Fruit fly (Drosophila melanogaster) whole organism, larva: Measurements from ENCODE around the gene CG6015.

Source experiments
- noc ChIP-seq: fragments of 200-800 bp; sonication (Bioruptor generic); optimal IDR thresholded peaks from 3 replicates; lab custom pipeline; 2019; ENCODE audit warnings: missing biosample characterization, mild to moderate bottlenecking, missing genetic modification characterization, moderate library complexity

The CG6015 gene

DNA sequence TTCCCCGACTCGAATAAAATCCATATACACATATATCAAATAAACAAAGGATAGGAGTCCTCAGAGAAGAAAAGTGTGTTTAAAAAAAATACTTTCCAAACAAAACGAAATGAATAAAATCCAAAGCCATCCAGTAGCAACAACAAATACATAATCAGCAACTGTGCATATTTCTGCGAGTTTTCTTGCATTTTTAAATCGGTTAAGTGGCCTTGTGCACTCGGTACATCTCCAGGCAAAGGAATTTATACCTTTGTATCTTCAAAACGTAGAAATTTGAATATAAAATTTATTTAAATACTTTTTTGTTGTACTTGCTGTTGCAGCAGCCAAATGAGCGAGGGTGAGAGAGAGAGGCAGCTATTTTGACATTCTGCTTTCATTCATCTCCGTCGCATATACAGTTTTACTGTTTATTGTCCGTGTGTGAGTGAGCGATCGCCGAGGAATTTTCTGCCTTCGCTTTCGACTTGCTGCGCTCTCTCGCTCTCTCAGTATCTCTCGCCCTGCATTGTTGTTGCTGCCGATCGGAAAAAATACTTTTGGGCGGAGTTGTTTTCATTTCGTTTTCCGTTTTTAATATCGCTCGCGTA, 8.3 kb upstream of the CG6015 start:
- TF ChIP-seq noc (tag; lab: Kevin White, UChicago), result no peak

- no peak for TF ChIP-seq noc (tag; lab: Kevin White, UChicago)
Measured at dm6 chr3R:22041625-22042282, 7.7 kb upstream of the CG6015 start, which contains the start of gene how. Gene how, plus strand, starts transcription at chr3R:22042191.

DNA sequence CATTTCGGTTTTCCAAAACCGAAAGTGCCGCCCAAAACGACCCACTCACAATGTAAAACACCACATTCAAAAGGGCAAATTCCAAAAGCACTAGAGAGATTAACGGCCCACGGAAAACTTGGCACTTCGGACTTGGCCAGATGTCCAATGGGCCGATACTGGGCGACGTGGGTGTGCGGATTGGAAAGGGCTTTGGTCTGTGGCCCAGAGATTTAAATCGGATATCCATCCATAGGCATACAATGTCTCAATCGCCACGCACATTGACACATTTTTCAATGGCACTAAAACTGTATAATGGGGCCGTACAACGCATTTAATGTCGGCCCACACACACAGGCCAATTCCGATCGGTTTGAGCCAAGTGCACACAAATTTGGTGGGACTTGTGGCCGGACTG, 6.3 kb upstream of the CG6015 start:
- no peak for TF ChIP-seq noc (tag; lab: Kevin White, UChicago)

DNA sequence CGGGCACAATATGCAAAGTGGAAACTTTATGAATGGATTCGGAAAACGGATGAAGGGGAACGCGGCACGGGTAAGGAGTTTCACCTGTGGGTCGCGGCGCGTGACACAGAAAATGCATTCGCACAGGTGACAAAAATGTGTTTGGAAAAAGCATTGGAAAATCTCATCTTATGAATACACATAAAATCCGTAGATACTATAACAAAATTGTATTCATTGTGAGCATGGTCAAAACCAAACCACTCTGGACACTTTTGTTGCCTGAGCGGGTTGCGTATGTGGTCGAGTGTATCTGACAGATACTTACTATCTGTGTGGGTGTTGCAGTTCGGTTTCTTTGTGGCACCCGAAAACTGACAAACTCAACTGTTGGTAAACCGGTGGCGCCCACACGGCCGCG, 5.4 kb upstream of the CG6015 start:
- TF ChIP-seq noc (tag; lab: Kevin White, UChicago), result no peak

dm6 chr3R:22035552-22035951, 1.5 kb upstream of the CG6015 start:
- no peak for TF ChIP-seq noc (tag; lab: Kevin White, UChicago)

DNA sequence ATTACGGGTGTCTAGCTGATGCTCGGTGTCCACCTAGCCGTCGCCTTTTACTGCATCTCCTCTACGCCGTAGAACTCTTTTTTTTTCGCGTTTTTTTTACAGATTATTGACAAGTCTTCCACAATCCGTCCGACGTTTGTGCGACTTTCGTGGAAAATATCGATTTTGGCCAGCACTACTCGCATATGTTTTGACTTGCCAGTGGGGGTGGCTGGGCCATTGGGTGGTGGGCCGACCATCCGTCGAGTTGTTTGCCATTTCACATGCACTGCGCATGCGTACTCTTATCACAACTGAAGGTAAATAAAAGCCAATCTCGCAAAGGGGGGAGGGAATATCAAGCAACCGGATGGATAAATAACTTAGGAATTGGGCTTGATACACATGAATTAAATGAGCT, 2.3 kb downstream of the CG6015 start, which contains the start of gene CG13409:
CG13409 (minus strand) TSS at position 163 of the 400 bp plus-strand sequence.
- no peak for TF ChIP-seq noc (tag; lab: Kevin White, UChicago)

DNA sequence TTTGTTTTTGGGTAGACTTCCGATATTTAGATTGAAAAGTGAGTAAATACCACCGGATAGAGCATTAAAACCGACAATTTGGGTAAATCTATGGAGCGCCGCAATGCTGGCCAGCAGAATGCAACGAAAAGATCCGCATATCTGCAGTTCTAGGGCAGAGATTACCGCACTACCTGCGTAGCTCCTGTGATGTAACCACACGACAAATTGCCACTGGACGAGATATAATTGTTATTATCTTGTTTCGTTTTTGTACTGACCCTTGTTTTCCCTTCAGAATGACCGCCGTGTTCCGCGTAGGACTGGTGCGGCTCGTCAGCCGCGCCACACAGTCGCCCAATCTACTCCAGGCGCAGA, 6.4 kb downstream of the CG6015 start:
- no peak for TF ChIP-seq noc (tag; lab: Kevin White, UChicago)

DNA sequence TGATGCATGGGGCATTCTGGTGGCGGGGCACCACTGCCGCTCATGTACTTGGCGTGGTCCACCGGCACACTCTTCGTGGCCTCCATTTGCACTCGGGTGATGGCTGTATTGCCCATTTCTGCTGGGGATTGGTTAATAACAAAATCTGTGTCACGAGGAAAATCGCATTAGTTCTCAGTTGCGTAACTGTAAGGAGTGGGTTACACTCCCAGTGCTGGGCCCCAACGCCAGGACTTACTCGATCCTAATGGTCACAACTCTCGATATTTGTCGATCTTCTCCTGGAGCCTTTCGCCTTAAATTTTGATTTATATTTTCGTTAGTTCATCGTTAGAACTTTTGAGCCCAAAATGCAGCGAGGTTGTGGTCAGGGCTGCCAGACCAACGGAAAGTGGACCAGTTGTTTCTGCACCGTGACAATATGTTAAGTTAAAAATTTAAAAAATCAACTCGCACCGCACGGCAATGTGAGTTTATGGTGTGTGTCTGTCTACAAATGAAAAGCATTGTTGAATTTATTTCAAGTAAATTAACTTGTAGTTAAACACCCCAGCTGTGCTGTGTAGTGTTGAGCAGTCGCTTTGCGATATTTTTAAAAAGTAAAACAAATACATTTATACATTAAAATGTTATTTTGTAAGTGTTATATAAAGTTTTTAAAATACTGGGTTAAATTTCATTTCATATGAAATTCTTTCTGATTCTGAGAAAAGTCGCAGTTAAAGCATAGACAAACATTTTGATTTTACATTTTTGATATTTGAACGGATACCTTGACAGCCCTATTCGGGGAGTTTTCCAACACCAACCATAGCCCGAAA, 7.0 kb downstream of the CG6015 start, which contains the start of the genes Cchl and ND-42:
Cchl (minus strand) TSS at position 559 of the 821 bp plus-strand sequence.
ND-42 (plus strand) TSS at position 788 of the 821 bp plus-strand sequence.
- peak; percentile 87 for TF ChIP-seq noc (tag; lab: Kevin White, UChicago)

dm6 chr3R:22025320-22025719, 8.8 kb downstream of the CG6015 start, which contains the start of gene CG6028:
Gene CG6028, minus strand, starts transcription at chr3R:22025506.
- no peak for TF ChIP-seq noc (tag; lab: Kevin White, UChicago)

DNA sequence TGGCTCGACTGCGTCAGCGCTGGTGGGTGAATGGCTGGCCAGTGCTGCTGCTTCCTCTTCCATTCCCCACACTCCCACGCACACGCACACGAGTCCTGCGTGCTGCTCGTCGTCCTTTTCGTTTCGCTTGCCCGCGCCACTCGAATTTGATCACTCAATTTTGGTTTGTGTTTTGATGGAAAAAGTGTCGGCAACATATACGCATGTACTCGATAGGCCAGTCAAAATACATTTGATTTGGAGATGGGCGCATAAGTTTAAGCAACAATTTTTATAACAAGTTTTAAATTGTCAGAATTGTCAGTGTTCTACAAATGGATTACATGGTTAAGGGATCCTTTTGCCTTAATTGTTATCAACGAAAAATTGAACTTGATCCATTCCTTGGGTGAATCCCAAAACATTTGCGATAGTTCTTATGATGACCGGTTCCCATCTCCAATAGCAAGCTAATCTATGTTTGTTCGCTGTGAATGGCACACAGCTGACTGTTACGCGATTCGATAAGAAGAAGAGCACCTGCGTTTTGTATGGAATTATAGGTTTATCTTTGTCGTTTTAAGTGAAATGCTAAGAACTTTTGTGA, 11.0 kb downstream of the CG6015 start, which contains the start of the genes Mitofilin and mRpL35:
Mitofilin (minus strand) TSS at position 295 of the 586 bp plus-strand sequence.
mRpL35 (plus strand) TSS at position 487 of the 586 bp plus-strand sequence.
- TF ChIP-seq noc (tag; lab: Kevin White, UChicago), result no peak

DNA sequence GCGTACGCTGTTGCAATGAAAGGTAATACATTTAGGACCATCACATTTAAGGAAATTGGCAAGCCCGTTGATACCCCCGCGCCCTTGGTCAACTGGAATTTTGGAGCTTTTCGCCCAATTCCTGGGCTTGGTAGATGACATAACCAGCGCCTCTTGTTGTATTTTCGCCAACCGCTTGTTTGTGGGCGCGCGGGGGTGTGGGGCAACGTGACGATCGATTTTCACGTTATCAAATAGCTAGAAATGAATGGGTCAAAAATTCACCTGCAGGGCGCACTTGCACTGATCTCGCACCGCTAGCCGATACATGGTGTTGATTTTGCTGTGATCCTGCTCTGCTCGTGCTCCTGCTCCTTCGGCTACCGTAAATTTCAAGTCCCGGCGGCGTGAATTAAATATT, 11.5 kb downstream of the CG6015 start:
- no peak for TF ChIP-seq noc (tag; lab: Kevin White, UChicago)

DNA sequence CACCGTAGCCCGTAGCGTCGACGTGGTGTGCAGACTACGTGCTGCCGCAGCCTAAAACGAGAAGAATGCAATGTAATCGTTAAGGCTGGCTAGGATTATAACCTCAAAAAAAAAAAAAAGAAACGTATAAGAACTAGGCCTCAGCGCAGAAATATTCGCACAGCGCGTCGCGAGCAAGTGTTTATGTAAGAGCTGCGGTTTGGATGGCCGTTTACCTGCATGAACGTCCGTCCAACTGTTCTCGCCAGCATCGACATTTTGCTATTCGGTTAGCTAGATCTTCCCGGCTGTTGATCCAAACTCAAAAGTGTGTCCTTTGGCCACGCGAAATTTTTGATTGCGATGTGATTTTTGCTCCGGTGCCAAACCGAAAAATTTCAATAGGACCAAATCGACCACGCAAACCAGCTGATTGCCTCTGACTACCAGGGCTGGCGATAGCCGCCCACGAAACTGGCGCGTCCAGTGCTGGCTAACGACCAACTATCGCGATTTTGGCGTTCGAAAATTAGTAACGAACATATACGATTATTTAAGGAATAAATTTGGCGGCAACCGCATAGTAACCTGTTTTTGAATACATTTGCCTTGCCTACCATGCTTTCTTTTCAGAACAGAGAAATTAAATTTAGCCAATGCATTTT, 15.2 kb downstream of the CG6015 start, which contains the start of gene Idh3b:
Idh3b (minus strand) TSS at position 606 of the 644 bp plus-strand sequence.
- TF ChIP-seq noc (tag; lab: Kevin White, UChicago), result peak; percentile 11

dm6 chr3R:22014397-22014796, 19.7 kb downstream of the CG6015 start, which contains the start of gene Theg:
Gene Theg, plus strand, starts transcription at chr3R:22014697.
- no peak for TF ChIP-seq noc (tag; lab: Kevin White, UChicago)

DNA sequence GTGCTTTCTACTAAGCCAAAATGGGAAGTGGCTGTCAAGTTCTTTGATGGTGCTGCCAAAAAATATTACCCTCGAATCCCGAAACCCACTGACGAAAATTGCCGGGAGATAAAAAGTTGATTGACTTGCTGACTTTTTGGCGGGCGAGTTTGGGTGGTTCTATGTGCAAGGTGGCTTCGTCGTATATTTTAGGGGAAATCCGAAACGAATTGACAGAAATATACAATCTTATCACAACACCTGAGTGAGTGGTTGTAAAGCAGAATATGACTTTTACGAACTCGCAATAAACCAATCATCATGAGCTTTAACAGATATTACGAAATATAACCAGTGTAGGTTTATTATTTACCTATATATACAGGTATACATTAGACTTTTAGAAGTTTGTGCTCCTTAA, 30.6 kb downstream of the CG6015 start:
- TF ChIP-seq noc (tag; lab: Kevin White, UChicago), result no peak

DNA sequence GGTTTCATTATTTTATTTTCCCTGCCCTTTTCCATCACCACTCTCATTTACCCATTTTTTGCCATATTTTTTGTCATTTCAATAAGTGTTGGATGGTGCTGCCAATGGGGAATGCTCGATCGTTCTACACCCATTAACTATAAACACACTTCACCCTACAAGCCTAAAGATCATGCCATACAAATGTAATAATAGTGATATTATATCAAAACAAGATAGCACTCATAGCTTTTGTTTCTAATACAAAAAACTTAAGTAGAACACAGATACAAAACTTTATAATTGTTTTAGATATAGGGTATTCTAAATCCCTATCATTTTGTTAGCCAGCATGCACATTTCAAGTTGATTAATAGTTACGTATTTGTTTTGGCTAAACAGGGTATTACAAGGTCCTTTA, 34.4 kb downstream of the CG6015 start:
- no peak for TF ChIP-seq noc (tag; lab: Kevin White, UChicago)
